Worm (Caenorhabditis elegans): ENCODE data around the gene T21D12.11.
A peak's percentile ranks its signal among the peaks of the same experiment; 100 is the strongest.

Gene T21D12.11

DNA sequence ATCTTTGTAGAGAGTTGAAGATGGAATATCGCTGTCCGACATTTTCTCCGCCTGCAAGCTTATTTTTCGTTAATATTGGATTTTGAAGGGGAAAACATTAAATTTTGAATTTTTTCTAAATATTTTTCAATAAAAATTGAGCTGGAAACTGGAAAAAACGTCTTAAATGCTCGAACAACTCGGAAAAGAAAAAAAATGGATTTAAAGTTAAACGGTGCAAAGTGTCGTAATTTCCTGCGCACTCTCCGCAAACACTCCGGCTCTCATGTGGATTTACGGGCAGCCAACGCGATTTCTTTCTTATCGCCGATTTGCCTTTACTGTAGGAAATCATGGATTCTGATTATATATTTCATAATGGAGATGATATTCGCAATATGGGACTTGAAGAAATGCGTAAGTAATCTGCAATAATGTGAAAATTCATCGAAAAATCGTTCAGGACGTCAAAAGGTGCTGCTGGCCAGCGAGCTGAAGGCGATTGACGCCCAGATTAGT is 28.9 kb upstream of the T21D12.11 start, which contains the start of the genes fnta-1 and cogc-8:
fnta-1 (minus strand) TSS at position 51 of the 498 bp plus-strand sequence.
cogc-8 (plus strand) TSS at position 195 of the 498 bp plus-strand sequence.
- no peak for TF ChIP-seq fax-1 (tag; optimal IDR thresholded peaks at IDR 0.05)
- TF ChIP-seq unc-42 (tag; optimal IDR thresholded peaks at IDR 0.05): peak; percentile 18
- peak; percentile 12 for TF ChIP-seq ceh-31 (tag; optimal IDR thresholded peaks at IDR 0.05)
- TF ChIP-seq elt-2 (tag; optimal IDR thresholded peaks at IDR 0.05): peak; percentile 42

DNA sequence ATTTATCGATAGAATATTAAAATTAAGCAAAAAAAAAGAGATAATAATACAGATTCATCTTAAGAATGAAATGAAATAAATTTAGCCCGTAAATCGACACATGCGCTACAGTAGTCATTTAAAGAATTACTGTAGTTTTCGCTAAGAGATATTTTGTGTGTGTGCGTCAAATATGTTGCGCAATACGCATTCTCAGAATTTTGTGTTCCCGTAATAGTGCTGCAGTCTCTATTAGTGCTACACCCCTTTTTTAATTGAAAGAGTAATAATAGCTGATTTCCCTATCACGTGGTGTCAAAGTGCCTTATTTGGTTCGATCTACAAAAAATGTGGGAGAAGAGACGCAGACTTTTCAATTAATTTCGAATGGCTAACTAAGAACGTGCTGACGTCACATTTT is 24.9 kb upstream of the T21D12.11 start:
- TF ChIP-seq ttx-3 (tag; optimal IDR thresholded peaks at IDR 0.05) (no peak), pag-3 (tag; optimal IDR thresholded peaks at IDR 0.05; ENCODE audit: borderline replicate concordance) (no peak), K02D7.2 (tag; optimal IDR thresholded peaks at IDR 0.05) (no peak), ceh-48 (tag; optimal IDR thresholded peaks at IDR 0.05) (no peak), ceh-31 (tag; optimal IDR thresholded peaks at IDR 0.05) (no peak), hlh-6 (tag; optimal IDR thresholded peaks at IDR 0.05) (no peak)

DNA sequence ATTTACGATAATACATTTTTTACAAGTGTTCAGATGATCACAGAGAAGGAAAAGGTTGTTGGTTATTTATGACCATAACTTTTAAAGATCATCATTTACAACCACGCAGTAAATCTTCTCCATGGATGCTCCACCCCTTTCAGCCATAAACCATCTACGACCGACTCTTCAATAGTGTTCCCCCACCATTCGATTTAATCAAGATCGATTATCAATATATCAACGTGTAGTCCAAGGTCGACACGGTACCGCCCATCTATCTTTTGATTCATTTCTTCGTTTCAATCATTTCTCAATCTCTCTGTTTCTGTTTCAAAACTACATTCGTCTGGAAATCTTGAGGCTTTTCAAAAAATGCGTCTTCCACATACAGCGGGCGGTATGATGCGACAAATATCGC is 24.4 kb upstream of the T21D12.11 start, which contains the start of gene aass-1:
aass-1 (plus strand) TSS at position 301 of the 400 bp plus-strand sequence.
- TF ChIP-seq ttx-3 (tag; optimal IDR thresholded peaks at IDR 0.05) (no peak), ceh-34 (tag; optimal IDR thresholded peaks at IDR 0.05) (no peak), ceh-6 (GFP tag; optimal IDR thresholded peaks at IDR 0.05) (no peak), pax-1 (tag; optimal IDR thresholded peaks at IDR 0.05) (no peak), hlh-13 (GFP tag; optimal IDR thresholded peaks at IDR 0.05) (no peak), eyg-1 (tag; optimal IDR thresholded peaks at IDR 0.05) (no peak), ceh-14 (tag; optimal IDR thresholded peaks at IDR 0.05) (no peak), unc-55 (GFP tag; optimal IDR thresholded peaks at IDR 0.05) (no peak), fkh-6 (tag; optimal IDR thresholded peaks at IDR 0.05) (no peak), gmeb-2 (tag; optimal IDR thresholded peaks at IDR 0.05) (no peak), pha-2 (tag; optimal IDR thresholded peaks at IDR 0.05) (no peak), lim-6 (tag; optimal IDR thresholded peaks at IDR 0.05) (no peak), tbx-7 (tag; optimal IDR thresholded peaks at IDR 0.05) (no peak), ceh-24 (tag; optimal IDR thresholded peaks at IDR 0.05) (no peak), ceh-45 (GFP tag; IDR thresholded peaks at IDR 0.05) (no peak), ceh-48 (tag; optimal IDR thresholded peaks at IDR 0.05) (no peak), C38D4.7 (GFP tag; optimal IDR thresholded peaks at IDR 0.05) (no peak)

DNA sequence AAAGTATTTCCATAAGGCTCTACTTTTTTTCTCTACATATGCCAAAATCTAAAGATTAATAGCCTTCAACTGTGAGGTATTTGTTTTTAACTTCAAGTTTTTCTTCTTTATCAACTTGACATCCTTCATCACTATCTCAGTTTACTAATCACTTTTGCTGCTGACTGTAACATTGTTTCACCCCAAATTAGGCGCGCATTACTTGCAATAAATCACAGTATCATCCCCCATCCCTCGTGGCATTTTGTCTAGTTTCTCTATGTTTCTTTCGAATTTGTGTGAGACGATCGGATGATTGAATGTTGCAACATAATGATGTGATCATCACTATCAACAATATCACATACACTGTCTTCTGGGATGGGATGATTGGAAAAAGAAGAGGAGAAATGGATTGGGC is 21.7 kb upstream of the T21D12.11 start:
- no peak for TF ChIP-seq fax-1 (tag; optimal IDR thresholded peaks at IDR 0.05)
- TF ChIP-seq hlh-30 (tag; optimal IDR thresholded peaks at IDR 0.05; ENCODE audit: insufficient read depth): peak; percentile 14

DNA sequence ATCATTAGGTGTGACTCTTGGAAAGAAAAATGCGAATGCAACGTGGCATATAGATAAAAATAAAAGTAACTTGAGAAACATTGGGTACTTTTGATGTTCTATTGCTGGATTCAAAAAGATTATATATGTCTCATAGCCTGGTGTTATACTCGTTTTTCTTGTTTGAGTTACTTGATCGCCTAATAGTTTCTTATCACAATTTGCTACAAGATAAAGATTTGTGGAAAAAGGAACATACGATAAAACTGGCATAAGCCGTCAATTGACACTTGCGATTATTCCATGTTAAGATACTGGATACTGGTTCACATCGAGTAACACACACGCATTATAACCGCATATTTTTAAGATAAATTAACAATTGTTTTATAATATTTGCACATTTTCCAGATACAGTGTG is 16.8 kb upstream of the T21D12.11 start, which contains the start of gene grl-19:
grl-19 (minus strand) TSS at position 101 of the 400 bp plus-strand sequence.
- TF ChIP-seq T23F11.4 (GFP tag; optimal IDR thresholded peaks at IDR 0.05): no peak
- TF ChIP-seq pha-4 (tag; optimal IDR thresholded peaks at IDR 0.05): no peak
- TF ChIP-seq pha-2 (tag; optimal IDR thresholded peaks at IDR 0.05): no peak
- TF ChIP-seq hlh-13 (GFP tag; optimal IDR thresholded peaks at IDR 0.05): no peak
- TF ChIP-seq pat-9 (tag; optimal IDR thresholded peaks at IDR 0.05): no peak
- TF ChIP-seq ztf-16 (tag; optimal IDR thresholded peaks at IDR 0.05): no peak

DNA sequence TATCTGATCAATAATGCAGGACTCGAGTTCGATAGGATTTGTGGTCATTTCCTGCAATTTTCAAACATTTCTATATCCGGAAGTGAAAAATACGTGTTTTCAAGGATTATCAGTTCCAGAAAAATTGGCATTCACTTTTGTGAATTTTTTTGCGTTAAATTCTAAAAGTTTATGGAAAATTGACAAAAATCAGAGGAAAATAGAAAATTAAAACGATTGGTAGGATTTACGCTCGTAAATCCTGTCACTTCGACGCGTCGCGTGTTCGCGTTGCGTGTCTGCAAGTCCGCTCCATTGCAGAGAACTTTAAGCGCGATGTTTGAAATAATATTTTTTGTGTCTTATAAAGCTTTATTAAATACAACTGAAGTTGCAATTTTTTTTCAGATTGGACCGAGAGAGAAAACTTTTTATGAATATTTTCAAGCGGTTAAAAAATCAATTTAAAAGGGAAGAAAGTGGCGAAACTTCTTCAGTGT is 13.8 kb upstream of the T21D12.11 start, which contains the start of gene rcat-1:
rcat-1 (minus strand) TSS at position 51 of the 479 bp plus-strand sequence.
- no peak for TF ChIP-seq ama-1 (optimal IDR thresholded peaks at IDR 0.05)
- no peak for TF ChIP-seq che-1 (tag; optimal IDR thresholded peaks at IDR 0.05)
- TF ChIP-seq nhr-232 (tag; optimal IDR thresholded peaks at IDR 0.05): no peak
- no peak for TF ChIP-seq dmd-4 (tag; optimal IDR thresholded peaks at IDR 0.05; ENCODE audit: borderline replicate concordance)
- TF ChIP-seq pha-2 (tag; optimal IDR thresholded peaks at IDR 0.05): no peak
- no peak for TF ChIP-seq nhr-11 (tag; optimal IDR thresholded peaks at IDR 0.05)
- peak; percentile 48 for TF ChIP-seq ceh-34 (tag; optimal IDR thresholded peaks at IDR 0.05)
- no peak for TF ChIP-seq K02D7.2 (tag; optimal IDR thresholded peaks at IDR 0.05)
- no peak for TF ChIP-seq hlh-6 (tag; optimal IDR thresholded peaks at IDR 0.05)
- TF ChIP-seq ceh-19 (GFP tag; optimal IDR thresholded peaks at IDR 0.05): no peak
- TF ChIP-seq sox-2 (GFP tag; IDR thresholded peaks at IDR 0.05): no peak
- peak; percentile 7 for TF ChIP-seq rnt-1 (tag; optimal IDR thresholded peaks at IDR 0.05)
- TF ChIP-seq unc-42 (tag; optimal IDR thresholded peaks at IDR 0.05): peak; percentile 67
- TF ChIP-seq ztf-16 (tag; optimal IDR thresholded peaks at IDR 0.05): peak; percentile 32
- no peak for TF ChIP-seq unc-3 (GFP tag; conservative IDR thresholded peaks at IDR 0.05)
- no peak for TF ChIP-seq unc-3 (tag; optimal IDR thresholded peaks at IDR 0.05)
- TF ChIP-seq unc-55 (GFP tag; optimal IDR thresholded peaks at IDR 0.05): peak; percentile 71
- no peak for TF ChIP-seq F13H6.1 (tag; optimal IDR thresholded peaks at IDR 0.05)
- no peak for TF ChIP-seq ahr-1 (tag; optimal IDR thresholded peaks at IDR 0.05)
- no peak for TF ChIP-seq ceh-30 (tag; optimal IDR thresholded peaks at IDR 0.05)
- no peak for TF ChIP-seq pag-3 (tag; optimal IDR thresholded peaks at IDR 0.05; ENCODE audit: borderline replicate concordance)
